Worm (Caenorhabditis elegans): ENCODE measurements around the gene C33A12.4.

DNA sequence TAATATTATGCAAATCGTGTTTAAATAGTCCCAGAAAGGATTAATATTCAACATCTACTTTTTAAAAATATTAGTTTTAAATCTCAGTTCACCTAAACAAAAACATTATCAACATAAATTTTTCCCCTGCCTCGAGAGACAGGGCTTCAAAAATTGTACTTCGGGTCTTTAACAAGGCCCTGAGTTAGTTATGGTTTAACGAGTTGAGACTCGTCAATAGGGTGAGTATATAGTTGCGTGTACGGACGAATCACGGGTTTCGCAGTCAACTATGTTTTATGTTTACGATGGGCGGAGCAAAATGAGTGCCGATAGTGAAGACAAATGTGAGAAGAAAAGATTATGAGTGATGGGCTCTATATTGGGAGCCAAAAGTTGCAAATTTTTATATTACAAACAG lies 1.3 kb upstream of the C33A12.4 start:
- TF ChIP-seq ztf-18 (tag; optimal IDR thresholded peaks at IDR 0.05), result no peak
- no peak for TF ChIP-seq unc-62 (GFP tag; optimal IDR thresholded peaks at IDR 0.05)
- no peak for TF ChIP-seq sptf-2 (GFP tag; optimal IDR thresholded peaks at IDR 0.05)

Measured in whole organism, young adult.